Fruit fly (Drosophila melanogaster) whole organism, embryonic: ENCODE measurements around the gene corto.

Experiments used
- Asciz ChIP-seq: fragments of 200-800 bp; sonication (Bioruptor generic); optimal IDR thresholded peaks from 2 replicates; lab custom pipeline; 2017; ENCODE audit warnings: missing biosample characterization, mild to moderate bottlenecking, missing genetic modification characterization, missing genetic modification reagents
- CG10366 ChIP-seq: fragments of 200-800 bp; sonication (Bioruptor generic); IDR thresholded peaks from 2 replicates; pipeline ENCODE4 v1.3.6; 2022; ENCODE audit warnings: missing biosample characterization, missing genetic modification characterization
- CG10543 ChIP-seq: fragments of 200-800 bp; sonication (Bioruptor generic); optimal IDR thresholded peaks from 3 replicates; lab custom pipeline; 2017; ENCODE audit warnings: missing biosample characterization, mild to moderate bottlenecking, missing genetic modification characterization, moderate library complexity
- CG11695 ChIP-seq: fragments of 200-800 bp; sonication (Bioruptor generic); IDR thresholded peaks from 3 replicates; pipeline ENCODE4 v1.3.6; 2022; ENCODE audit warnings: missing biosample characterization, missing genetic modification characterization
- CG12219 ChIP-seq: fragments of 200-800 bp; sonication (Bioruptor generic); optimal IDR thresholded peaks from 3 replicates; lab custom pipeline; 2018; ENCODE audit warnings: missing biosample characterization, mild to moderate bottlenecking, missing genetic modification characterization
- CG14710 ChIP-seq: fragments of 200-800 bp; sonication (Bioruptor generic); optimal IDR thresholded peaks from 3 replicates; lab custom pipeline; 2019; ENCODE audit warnings: missing biosample characterization, mild to moderate bottlenecking, missing genetic modification characterization, moderate library complexity
- CG17385 ChIP-seq: fragments of 200-800 bp; sonication (Bioruptor generic); optimal IDR thresholded peaks from 3 replicates; lab custom pipeline; 2018; ENCODE audit warnings: missing biosample characterization, mild to moderate bottlenecking, missing genetic modification characterization
- CG1832 ChIP-seq: fragments of 200-800 bp; sonication (Bioruptor generic); optimal IDR thresholded peaks from 2 replicates; lab custom pipeline; 2017; ENCODE audit warnings: missing biosample characterization, mild to moderate bottlenecking, missing genetic modification characterization, inconsistent platforms
- CG2116 ChIP-seq: fragments of 200-800 bp; sonication (Bioruptor generic); optimal IDR thresholded peaks from 3 replicates; lab custom pipeline; 2018; ENCODE audit warnings: missing biosample characterization, mild to moderate bottlenecking, missing genetic modification characterization
- CG3065 ChIP-seq: fragments of 200-800 bp; sonication (Bioruptor generic); optimal IDR thresholded peaks from 2 replicates; lab custom pipeline; 2016; ENCODE audit warnings: missing biosample characterization, missing genetic modification characterization
- CG4360 ChIP-seq: fragments of 200-800 bp; sonication (Bioruptor generic); IDR thresholded peaks from 2 replicates; pipeline ENCODE4 v1.3.6; 2022; ENCODE audit warnings: missing biosample characterization, missing genetic modification characterization
- CG4424 ChIP-seq: fragments of 200-800 bp; sonication (Bioruptor generic); optimal IDR thresholded peaks from 3 replicates; lab custom pipeline; 2016; ENCODE audit warnings: missing biosample characterization, missing genetic modification characterization
- CG5180 ChIP-seq: fragments of 200-800 bp; sonication (Bioruptor generic); optimal IDR thresholded peaks from 3 replicates; lab custom pipeline; 2017; ENCODE audit warnings: missing biosample characterization, missing genetic modification characterization, mild to moderate bottlenecking, moderate library complexity, missing genetic modification reagents
- CG6254 ChIP-seq: fragments of 200-800 bp; sonication (Bioruptor generic); optimal IDR thresholded peaks from 3 replicates; lab custom pipeline; 2017; ENCODE audit warnings: mild to moderate bottlenecking, missing biosample characterization, missing genetic modification reagents, missing genetic modification characterization
- CG6765 ChIP-seq: fragments of 200-800 bp; sonication (Bioruptor generic); optimal IDR thresholded peaks from 3 replicates; lab custom pipeline; 2017; ENCODE audit warnings: missing biosample characterization, mild to moderate bottlenecking, missing genetic modification characterization
- CG6854 ChIP-seq: fragments of 200-800 bp; sonication (Bioruptor generic); optimal IDR thresholded peaks from 3 replicates; lab custom pipeline; 2017; ENCODE audit warnings: missing biosample characterization, mild to moderate bottlenecking, missing genetic modification characterization
- CG8359 ChIP-seq: fragments of 200-800 bp; sonication (Bioruptor generic); optimal IDR thresholded peaks from 2 replicates; lab custom pipeline; 2017; ENCODE audit warnings: missing biosample characterization, mild to moderate bottlenecking, missing genetic modification characterization, borderline replicate concordance
- CG9797 ChIP-seq: fragments of 200-800 bp; sonication (Bioruptor generic); optimal IDR thresholded peaks from 3 replicates; lab custom pipeline; 2018; ENCODE audit warnings: missing biosample characterization, mild to moderate bottlenecking, missing genetic modification characterization
- Chrac-16 ChIP-seq: fragments of 200-800 bp; sonication (Bioruptor generic); optimal IDR thresholded peaks from 3 replicates; lab custom pipeline; 2016; ENCODE audit warnings: missing biosample characterization, missing genetic modification characterization
- Dp ChIP-seq: fragments of 200-800 bp; sonication (Bioruptor generic); optimal IDR thresholded peaks from 2 replicates; lab custom pipeline; 2018; ENCODE audit warnings: missing biosample characterization, mild to moderate bottlenecking, missing genetic modification characterization, moderate library complexity
- Drgx ChIP-seq: fragments of 200-800 bp; sonication (Bioruptor generic); IDR thresholded peaks from 2 replicates; pipeline ENCODE4 v1.3.6; 2022; ENCODE audit warnings: missing biosample characterization, missing genetic modification characterization
- Ets97D ChIP-seq: fragments of 200-800 bp; sonication (Bioruptor generic); optimal IDR thresholded peaks from 3 replicates; lab custom pipeline; 2016; ENCODE audit warnings: missing biosample characterization, missing genetic modification characterization
- H2.0 ChIP-seq: fragments of 200-800 bp; sonication (Bioruptor generic); IDR thresholded peaks from 2 replicates; pipeline ENCODE4 v1.3.6; 2022; ENCODE audit warnings: missing biosample characterization, missing genetic modification characterization
- HLHmδ ChIP-seq: fragments of 200-800 bp; sonication (Bioruptor generic); optimal IDR thresholded peaks from 2 replicates; lab custom pipeline; 2018; ENCODE audit warnings: missing biosample characterization, mild to moderate bottlenecking, missing genetic modification characterization, moderate library complexity
- Hand ChIP-seq: fragments of 200-800 bp; sonication (Bioruptor generic); optimal IDR thresholded peaks from 2 replicates; lab custom pipeline; 2017; ENCODE audit warnings: mild to moderate bottlenecking, missing biosample characterization, missing genetic modification reagents, missing genetic modification characterization
- Meics ChIP-seq: fragments of 200-800 bp; sonication (Bioruptor generic); optimal IDR thresholded peaks from 2 replicates; lab custom pipeline; 2017; ENCODE audit warnings: missing biosample characterization, mild to moderate bottlenecking, missing genetic modification characterization
- Myb ChIP-seq: fragments of 200-800 bp; sonication (Bioruptor generic); optimal IDR thresholded peaks from 2 replicates; lab custom pipeline; 2016; ENCODE audit warnings: missing biosample characterization, missing genetic modification characterization
- NC2α ChIP-seq: fragments of 200-800 bp; sonication (Bioruptor generic); optimal IDR thresholded peaks from 2 replicates; lab custom pipeline; 2016; ENCODE audit warnings: missing biosample characterization, missing genetic modification characterization
- Nf-YA ChIP-seq: fragments of 200-800 bp; sonication (Bioruptor generic); IDR thresholded peaks from 2 replicates; pipeline ENCODE4 v1.3.6; 2022; ENCODE audit warnings: missing biosample characterization, missing genetic modification characterization
- Poxn ChIP-seq: fragments of 200-800 bp; sonication (Bioruptor generic); IDR thresholded peaks from 2 replicates; pipeline ENCODE4 v1.3.6; 2022; ENCODE audit warnings: missing biosample characterization, missing genetic modification characterization
- Trl ChIP-seq, 3 experiments: fragments of >200 bp in 2 of 3; fragments of 200-800 bp in 1 of 3; sonication (Bioruptor generic) in 1 of 3; optimal IDR thresholded peaks; 2 replicates in 1 of 3; 3 replicates in 2 of 3; lab custom pipeline; 2016 to 2017; ENCODE audit warnings: missing biosample characterization in 1 of 3, missing genetic modification characterization in 1 of 3
- YL-1 ChIP-seq: fragments of 200-800 bp; sonication (Bioruptor generic); optimal IDR thresholded peaks from 3 replicates; lab custom pipeline; 2017; ENCODE audit warnings: missing biosample characterization, mild to moderate bottlenecking, missing genetic modification characterization
- bowl ChIP-seq: fragments of 200-800 bp; sonication (Bioruptor generic); IDR thresholded peaks from 2 replicates; pipeline ENCODE4 v1.3.6; 2022; ENCODE audit warnings: missing biosample characterization, missing genetic modification characterization
- chif ChIP-seq, 2 experiments: fragments of 200-800 bp; sonication (Bioruptor generic); optimal IDR thresholded peaks; 3 replicates each; lab custom pipeline; 2016; ENCODE audit warnings: missing biosample characterization in 2 of 2, missing genetic modification characterization in 2 of 2
- danr ChIP-seq: fragments of 200-800 bp; sonication (Bioruptor generic); IDR thresholded peaks from 2 replicates; pipeline ENCODE4 v1.3.6; 2022; ENCODE audit warnings: missing biosample characterization, missing genetic modification characterization
- dimm ChIP-seq: fragments of 200-800 bp; sonication (Bioruptor generic); IDR thresholded peaks from 2 replicates; pipeline ENCODE4 v1.3.6; 2022; ENCODE audit warnings: missing biosample characterization, missing genetic modification characterization
- gcm ChIP-seq: fragments of 200-800 bp; sonication (Bioruptor generic); optimal IDR thresholded peaks from 2 replicates; lab custom pipeline; 2019; ENCODE audit warnings: missing biosample characterization, mild to moderate bottlenecking, missing genetic modification characterization, moderate library complexity
- grn ChIP-seq: fragments of 200-800 bp; sonication (Bioruptor generic); optimal IDR thresholded peaks from 3 replicates; lab custom pipeline; 2017; ENCODE audit warnings: missing biosample characterization, missing genetic modification characterization
- gt ChIP-seq: fragments of 200-800 bp; sonication (Bioruptor generic); IDR thresholded peaks from 2 replicates; pipeline ENCODE4 v1.3.6; 2022; ENCODE audit warnings: missing biosample characterization, missing genetic modification characterization
- insv ChIP-seq, 2 experiments: fragments of 200-800 bp; sonication (Bioruptor generic); optimal IDR thresholded peaks; 3 replicates each; lab custom pipeline; 2016 to 2018; ENCODE audit warnings: missing biosample characterization in 2 of 2, missing genetic modification characterization in 2 of 2
- mld ChIP-seq: fragments of 200-800 bp; sonication (Bioruptor generic); IDR thresholded peaks from 3 replicates; pipeline ENCODE4 v1.3.6; 2022; ENCODE audit warnings: missing biosample characterization, missing genetic modification characterization; ENCODE audit not compliant: partially characterized antibody
- nerfin-2 ChIP-seq: fragments of 200-800 bp; sonication (Bioruptor generic); IDR thresholded peaks from 2 replicates; pipeline ENCODE4 v1.3.6; 2022; ENCODE audit warnings: missing biosample characterization, missing genetic modification characterization; ENCODE audit not compliant: partially characterized antibody
- pum ChIP-seq: fragments of 200-800 bp; sonication (Bioruptor generic); optimal IDR thresholded peaks from 2 replicates; lab custom pipeline; 2016; ENCODE audit warnings: missing biosample characterization, missing genetic modification characterization
- ro ChIP-seq: fragments of 200-800 bp; sonication (Bioruptor generic); IDR thresholded peaks from 2 replicates; pipeline ENCODE4 v1.3.6; 2022; ENCODE audit warnings: missing biosample characterization, missing genetic modification characterization
- scrt ChIP-seq: fragments of 200-800 bp; sonication (Bioruptor generic); optimal IDR thresholded peaks from 2 replicates; lab custom pipeline; 2018; ENCODE audit warnings: missing biosample characterization, mild to moderate bottlenecking, missing genetic modification characterization, moderate library complexity
- sisA ChIP-seq: fragments of 200-800 bp; sonication (Bioruptor generic); IDR thresholded peaks from 2 replicates; pipeline ENCODE4 v1.3.6; 2022; ENCODE audit warnings: missing biosample characterization, missing genetic modification characterization
- slp2 ChIP-seq: fragments of 200-800 bp; sonication (Bioruptor generic); optimal IDR thresholded peaks from 2 replicates; lab custom pipeline; 2016; ENCODE audit warnings: missing biosample characterization, missing genetic modification characterization
- sr ChIP-seq: fragments of 200-800 bp; sonication (Bioruptor generic); IDR thresholded peaks from 3 replicates; pipeline ENCODE4 v1.3.6; 2022; ENCODE audit warnings: missing biosample characterization, missing genetic modification characterization
- tna ChIP-seq: fragments of 200-800 bp; sonication (Bioruptor generic); IDR thresholded peaks from 2 replicates; pipeline ENCODE4 v1.3.6; 2022; ENCODE audit warnings: missing biosample characterization, missing genetic modification characterization; ENCODE audit not compliant: partially characterized antibody
- zf30C ChIP-seq: fragments of 200-800 bp; sonication (Bioruptor generic); optimal IDR thresholded peaks from 3 replicates; lab custom pipeline; 2018; ENCODE audit warnings: missing biosample characterization, mild to moderate bottlenecking, missing genetic modification characterization

corto gene

dm6 chr3R:5108034-5108433 is 21.2 kb upstream of the corto start (continued):
- TF ChIP-seq CG3065 (GFP tag; lab: Kevin White, UChicago) (peak; percentile 78), Myb (GFP tag; lab: Kevin White, UChicago) (peak; percentile 44), CG8359 (GFP tag; lab: Kevin White, UChicago) (peak; percentile 86), Nf-YA (peak; percentile 50), Asciz (GFP tag; lab: Kevin White, UChicago) (peak; percentile 96), pum (GFP tag; lab: Kevin White, UChicago) (peak; percentile 56), CG6765 (GFP tag; lab: Kevin White, UChicago) (peak; percentile 85), Hand (peak; percentile 83), insv (GFP tag; optimal IDR thresholded peaks at IDR 0.05; lab: Kevin White, UChicago) (peak in 1 of 2 experiments; percentile 69), CG14710 (tag; lab: Kevin White, UChicago) (peak; percentile 89), CG4360 (GFP tag; lab: Robert Waterston, UW) (peak; percentile 58), NC2α (peak; percentile 85), Poxn (GFP tag; lab: Robert Waterston, UW) (no peak), HLHmδ (GFP tag; lab: Kevin White, UChicago) (peak; percentile 48), nerfin-2 (GFP tag; lab: Robert Waterston, UW) (no peak), CG4424 (GFP tag; lab: Kevin White, UChicago) (peak; percentile 61), CG2116 (GFP tag; lab: Kevin White, UChicago) (peak; percentile 63), bowl (GFP tag; lab: Robert Waterston, UW) (no peak), scrt (peak; percentile 83), dimm (GFP tag; lab: Robert Waterston, UW) (no peak), CG11695 (GFP tag; lab: Robert Waterston, UW) (peak; percentile 79), CG1832 (GFP tag; lab: Kevin White, UChicago) (no peak), tna (GFP tag; lab: Robert Waterston, UW) (no peak), zf30C (GFP tag; lab: Kevin White, UChicago) (no peak), Ets97D (GFP tag; lab: Kevin White, UChicago) (peak; percentile 16), YL-1 (GFP tag; lab: Kevin White, UChicago) (peak; percentile 91), H2.0 (GFP tag; lab: Robert Waterston, UW) (peak; percentile 38), CG6254 (GFP tag; lab: Kevin White, UChicago) (peak; percentile 90), chif (GFP tag; optimal IDR thresholded peaks at IDR 0.05; lab: Kevin White, UChicago) (peak; percentile 75 to 84), sisA (no peak), CG9797 (GFP tag; lab: Kevin White, UChicago) (peak; percentile 20), CG10366 (GFP tag; lab: Robert Waterston, UW) (peak; percentile 25; the same call in 1 of the 2 replicates), Trl (optimal IDR thresholded peaks at IDR 0.05; lab: Kevin White, UChicago) (no peak), Trl (GFP tag; optimal IDR thresholded peaks at IDR 0.05; lab: Kevin White, UChicago) (peak; percentile 91), CG12219 (GFP tag; lab: Kevin White, UChicago) (peak; percentile 85), gcm (peak; percentile 92), sr (GFP tag; lab: Robert Waterston, UW) (peak; percentile 49; the same call in 1 of the 3 replicates), Chrac-16 (GFP tag; lab: Kevin White, UChicago) (no peak), CG10543 (GFP tag; lab: Kevin White, UChicago) (peak; percentile 93), gt (GFP tag; lab: Robert Waterston, UW) (no peak), CG17385 (GFP tag; lab: Kevin White, UChicago) (peak; percentile 70), CG6854 (peak; percentile 89), Meics (peak; percentile 87), Drgx (GFP tag; lab: Robert Waterston, UW) (no peak), slp2 (GFP tag; lab: Kevin White, UChicago) (peak; percentile 33), CG5180 (GFP tag; lab: Kevin White, UChicago) (peak; percentile 72), Dp (GFP tag; lab: Kevin White, UChicago) (no peak), mld (GFP tag; lab: Robert Waterston, UW) (no peak), ro (GFP tag; lab: Robert Waterston, UW) (no peak), danr (no peak), grn (GFP tag; lab: Kevin White, UChicago) (peak; percentile 69)
